Worm (Caenorhabditis elegans) whole organism, L2 larva: ENCODE data around the gene Y51A2B.5.

Experiments
- F13H6.1 ChIP-seq: sonication (generic microtip); optimal IDR thresholded peaks from 2 replicates; lab custom pipeline; 2016; ENCODE audit warnings: missing genetic modification characterization, missing compliant biosample characterization
- R02D3.7 ChIP-seq: fragments of 150-350 bp; optimal IDR thresholded peaks from 2 replicates; lab custom pipeline; 2014; ENCODE audit warnings: missing biosample characterization, missing genetic modification characterization
- nhr-237 ChIP-seq: fragments of 150-350 bp; optimal IDR thresholded peaks from 2 replicates; lab custom pipeline; 2014; ENCODE audit warnings: missing biosample characterization, missing genetic modification characterization
- sma-3 ChIP-seq: sonication (generic microtip); optimal IDR thresholded peaks from 2 replicates; lab custom pipeline; 2016; ENCODE audit warnings: missing genetic modification reagents, missing genetic modification characterization, missing compliant biosample characterization
- sma-9 ChIP-seq, 2 experiments: fragments of 150-350 bp in 1 of 2; sonication (generic microtip) in 1 of 2; optimal IDR thresholded peaks; 2 replicates each; lab custom pipeline; 2014 to 2016; ENCODE audit warnings: missing genetic modification characterization in 2 of 2, mild to moderate bottlenecking in 1 of 2, missing biosample characterization in 1 of 2, missing compliant biosample characterization in 1 of 2, missing genetic modification reagents in 1 of 2, moderate library complexity in 1 of 2

- TF ChIP-seq F13H6.1 (tag; lab: Kevin White, UChicago) (no peak), sma-9 (GFP tag; optimal IDR thresholded peaks at IDR 0.05; lab: Kevin White, UChicago) (no peak), sma-9 (tag; optimal IDR thresholded peaks at IDR 0.05; lab: Kevin White, UChicago) (no peak), nhr-237 (tag; lab: Kevin White, UChicago) (no peak), sma-3 (no peak), R02D3.7 (tag; lab: Kevin White, UChicago) (no peak)
Observed at ce11 chrV:18354299-18354698, 34.8 kb upstream of the Y51A2B.5 start.
